Fruit fly (Drosophila melanogaster): ENCODE results near the gene CG4953.

Gene CG4953

DNA sequence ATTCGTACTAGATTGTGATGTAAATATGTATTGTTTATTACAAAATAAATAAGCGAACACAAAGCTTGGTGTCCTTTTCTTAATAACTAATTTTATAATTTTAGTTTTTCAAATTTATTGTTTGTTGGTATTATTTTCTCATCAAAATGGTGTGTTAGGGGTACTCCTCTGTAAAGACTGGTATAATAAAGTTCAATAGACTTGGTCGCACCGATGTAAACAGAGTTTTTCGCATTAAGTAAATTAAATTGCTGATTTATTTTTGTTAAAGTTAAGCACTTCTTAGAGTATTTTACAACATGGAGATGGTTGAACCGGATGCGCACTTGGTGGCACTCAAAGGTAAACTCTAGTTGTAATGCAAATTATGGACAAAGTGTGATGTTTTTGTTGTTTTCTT is at the start of gene CG4953:
CG4953 (plus strand) TSS at position 193 of the 400 bp plus-strand sequence.
- no peak for TF ChIP-seq Myc (optimal IDR thresholded peaks at IDR 0.05)
- no peak for TF ChIP-seq usp (GFP tag; optimal IDR thresholded peaks at IDR 0.05)
- no peak for TF ChIP-seq Dif (GFP tag; optimal IDR thresholded peaks at IDR 0.05; ENCODE audit: partially characterized antibody)
- TF ChIP-seq Vsx2 (GFP tag; optimal IDR thresholded peaks at IDR 0.05; ENCODE audit: partially characterized antibody) = no peak
- no peak for TF ChIP-seq sage (GFP tag; optimal IDR thresholded peaks at IDR 0.05)
- TF ChIP-seq psq (GFP tag; optimal IDR thresholded peaks at IDR 0.05) = no peak
- no peak for TF ChIP-seq sv (GFP tag; optimal IDR thresholded peaks at IDR 0.05)
- TF ChIP-seq Hr78 (GFP tag; optimal IDR thresholded peaks at IDR 0.05) = no peak
- no peak for TF ChIP-seq CG9705 (GFP tag; optimal IDR thresholded peaks at IDR 0.05)
- no peak for TF ChIP-seq Hnf4 (GFP tag; optimal IDR thresholded peaks at IDR 0.05)
- no peak for TF ChIP-seq OdsH (GFP tag; optimal IDR thresholded peaks at IDR 0.05)
- no peak for TF ChIP-seq foxo (GFP tag; optimal IDR thresholded peaks at IDR 0.05)
- TF ChIP-seq jim (GFP tag; optimal IDR thresholded peaks at IDR 0.05) = no peak
- TF ChIP-seq Jra (GFP tag; optimal IDR thresholded peaks at IDR 0.05) = no peak
- TF ChIP-seq Dfd (GFP tag; optimal IDR thresholded peaks at IDR 0.05) = no peak
- no peak for TF ChIP-seq fru (GFP tag; optimal IDR thresholded peaks at IDR 0.05)
- no peak for TF ChIP-seq CrebA (GFP tag; optimal IDR thresholded peaks at IDR 0.05; ENCODE audit: borderline replicate concordance)

DNA sequence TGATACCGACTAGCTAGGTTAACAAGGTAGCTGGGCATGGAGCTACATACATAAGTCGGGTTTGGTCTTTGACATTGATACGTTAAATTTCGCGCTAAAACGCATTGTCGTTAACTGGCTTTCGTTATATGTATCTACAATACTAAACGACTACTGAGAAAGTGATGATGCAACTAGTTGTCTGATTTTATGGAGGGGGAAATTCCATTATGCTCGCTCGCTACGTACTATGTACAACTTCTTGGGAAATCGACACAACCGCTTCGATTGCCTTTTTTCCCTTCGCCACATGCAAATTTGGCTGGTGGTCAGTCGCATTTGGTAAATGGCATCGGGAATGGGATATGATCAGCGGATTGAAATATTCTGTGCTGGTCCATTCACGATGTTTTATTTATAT is 46.5 kb upstream of the CG4953 start:
- no peak for TF ChIP-seq foxo (GFP tag; optimal IDR thresholded peaks at IDR 0.05)
- TF ChIP-seq Sp1 (GFP tag; optimal IDR thresholded peaks at IDR 0.05) = no peak
- TF ChIP-seq Vsx2 (GFP tag; optimal IDR thresholded peaks at IDR 0.05; ENCODE audit: partially characterized antibody) = no peak
- no peak for TF ChIP-seq pan (optimal IDR thresholded peaks at IDR 0.05)
- TF ChIP-seq sv (GFP tag; optimal IDR thresholded peaks at IDR 0.05) = no peak
- no peak for TF ChIP-seq Dfd (GFP tag; optimal IDR thresholded peaks at IDR 0.05)
- TF ChIP-seq Jra (GFP tag; optimal IDR thresholded peaks at IDR 0.05) = no peak
- TF ChIP-seq Abd-B (GFP tag; optimal IDR thresholded peaks at IDR 0.05) = no peak

DNA sequence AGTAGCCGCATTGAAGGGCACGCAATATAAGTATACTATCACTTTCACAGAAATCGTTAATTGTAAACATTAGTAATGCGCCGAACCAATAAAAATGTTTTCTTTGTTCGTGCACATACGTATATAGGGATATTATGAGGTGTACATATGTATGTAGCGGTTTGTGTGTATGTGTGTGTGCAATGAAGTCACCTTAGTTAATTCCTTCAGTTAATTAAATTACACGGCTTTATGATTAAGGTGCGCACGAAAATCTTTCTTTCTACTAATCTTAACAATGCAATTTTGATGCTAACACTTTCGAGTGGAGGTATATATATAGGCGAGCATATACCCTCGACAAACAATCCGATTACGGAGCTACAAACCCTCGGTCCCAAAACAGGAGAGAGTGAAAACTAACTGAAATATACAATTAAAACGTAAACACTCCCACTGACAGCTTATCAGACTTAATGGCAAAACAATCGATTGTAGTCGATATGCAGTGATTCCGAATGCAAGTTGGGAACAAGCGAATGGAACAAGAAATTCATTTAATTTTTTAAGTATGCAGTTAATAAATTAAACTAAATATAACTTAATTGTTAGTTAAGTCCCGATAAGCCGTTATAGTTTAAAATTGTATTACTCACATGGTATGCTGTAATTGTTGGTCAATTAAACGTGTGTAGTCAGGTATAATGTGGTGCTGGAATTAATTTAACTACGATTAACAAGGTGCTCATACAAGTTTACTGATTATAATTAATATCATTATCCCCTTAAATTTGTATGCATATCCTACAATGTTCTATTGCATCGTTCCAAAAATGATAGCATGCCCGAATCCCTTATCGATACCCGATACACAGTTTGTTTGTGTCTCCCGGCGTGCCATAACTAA is 45.8 kb upstream of the CG4953 start, which contains the start of the genes Npc1a and Prosalpha6:
Npc1a (minus strand) TSS at position 716 of the 886 bp plus-strand sequence.
Prosalpha6 (plus strand) TSS at position 851 of the 886 bp plus-strand sequence.
- TF ChIP-seq Myc (optimal IDR thresholded peaks at IDR 0.05) (peak; percentile 14), Abd-B (GFP tag; optimal IDR thresholded peaks at IDR 0.05) (no peak), Hr83 (GFP tag; optimal IDR thresholded peaks at IDR 0.05; ENCODE audit: poor library complexity, severe bottlenecking) (peak; percentile 36), Jra (GFP tag; optimal IDR thresholded peaks at IDR 0.05) (no peak), ey (GFP tag; optimal IDR thresholded peaks at IDR 0.05) (peak; percentile 19), brk (GFP tag; optimal IDR thresholded peaks at IDR 0.05) (no peak), usp (GFP tag; optimal IDR thresholded peaks at IDR 0.05) (no peak), Sp1 (GFP tag; optimal IDR thresholded peaks at IDR 0.05) (no peak), woc (GFP tag; optimal IDR thresholded peaks at IDR 0.05) (peak; percentile 88), psq (GFP tag; optimal IDR thresholded peaks at IDR 0.05) (no peak), Hnf4 (GFP tag; optimal IDR thresholded peaks at IDR 0.05) (peak; percentile 19), Rel (GFP tag; optimal IDR thresholded peaks at IDR 0.05) (no peak), Rel (tag; optimal IDR thresholded peaks at IDR 0.05) (no peak), sv (GFP tag; optimal IDR thresholded peaks at IDR 0.05) (peak; percentile 44), Hr78 (GFP tag; optimal IDR thresholded peaks at IDR 0.05) (no peak), pan (optimal IDR thresholded peaks at IDR 0.05) (no peak), jim (GFP tag; optimal IDR thresholded peaks at IDR 0.05) (no peak), Dfd (GFP tag; optimal IDR thresholded peaks at IDR 0.05) (no peak), sage (GFP tag; optimal IDR thresholded peaks at IDR 0.05) (no peak), br (GFP tag; optimal IDR thresholded peaks at IDR 0.05) (no peak), fru (GFP tag; optimal IDR thresholded peaks at IDR 0.05) (no peak), CrebA (GFP tag; optimal IDR thresholded peaks at IDR 0.05; ENCODE audit: borderline replicate concordance) (no peak), GATAd (GFP tag; optimal IDR thresholded peaks at IDR 0.05) (no peak), rgr (GFP tag; optimal IDR thresholded peaks at IDR 0.05) (no peak), dsf (GFP tag; optimal IDR thresholded peaks at IDR 0.05; ENCODE audit: borderline replicate concordance) (no peak), HLH106 (tag; optimal IDR thresholded peaks at IDR 0.05) (no peak), tai (GFP tag; optimal IDR thresholded peaks at IDR 0.05) (peak; percentile 57), OdsH (GFP tag; optimal IDR thresholded peaks at IDR 0.05) (no peak), Vsx2 (GFP tag; optimal IDR thresholded peaks at IDR 0.05; ENCODE audit: partially characterized antibody) (no peak), N (GFP tag; optimal IDR thresholded peaks at IDR 0.05) (no peak), foxo (GFP tag; optimal IDR thresholded peaks at IDR 0.05) (no peak), dl (GFP tag; optimal IDR thresholded peaks at IDR 0.05; ENCODE audit: insufficient read depth in 1 of 2, partially characterized antibody in 2 of 2) (no peak), h (GFP tag; optimal IDR thresholded peaks at IDR 0.05) (no peak), CG9705 (GFP tag; optimal IDR thresholded peaks at IDR 0.05) (no peak), CG32264 (GFP tag; optimal IDR thresholded peaks at IDR 0.05) (no peak), lola (GFP tag; optimal IDR thresholded peaks at IDR 0.05) (no peak), Mio (GFP tag; optimal IDR thresholded peaks at IDR 0.05) (no peak), Dif (GFP tag; optimal IDR thresholded peaks at IDR 0.05; ENCODE audit: partially characterized antibody) (peak; percentile 58), dmrt93B (GFP tag; optimal IDR thresholded peaks at IDR 0.05) (no peak)

All from whole organism, wandering third instar larva.